Fruit fly (Drosophila melanogaster): ENCODE measurements around the gene CG5122.

Gene CG5122

DNA sequence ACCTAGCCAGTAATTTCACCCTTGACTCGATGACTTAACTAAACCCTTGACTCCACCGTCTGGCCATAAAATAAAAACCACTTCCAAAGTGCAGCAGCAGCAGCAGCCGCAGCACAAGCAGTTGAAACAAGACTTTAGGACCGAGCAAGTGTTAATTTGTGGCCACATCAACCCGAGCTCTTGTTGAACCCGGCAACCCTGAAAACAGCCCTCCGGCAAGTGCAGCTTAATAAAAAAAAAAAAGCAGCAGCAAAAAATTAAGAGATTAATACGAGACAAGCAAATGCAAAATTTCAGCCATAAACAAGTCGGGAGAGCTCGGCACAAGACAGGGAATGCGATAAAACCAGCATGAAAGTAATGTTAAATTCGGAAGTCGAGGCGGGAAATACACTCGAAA is 25.6 kb upstream of the CG5122 start:
- no peak for TF ChIP-seq CG13624 (GFP tag; optimal IDR thresholded peaks at IDR 0.05)
- TF ChIP-seq CG8924 (tag; optimal IDR thresholded peaks at IDR 0.05) = no peak
- no peak for TF ChIP-seq Poxn (GFP tag; IDR thresholded peaks at IDR 0.05)
- no peak for TF ChIP-seq HLH54F (GFP tag; optimal IDR thresholded peaks at IDR 0.05)
- no peak for TF ChIP-seq row (GFP tag; IDR thresholded peaks at IDR 0.05)
- 0 out of 2 replicates have a peak, but pooled peaks have one; percentile 4 for TF ChIP-seq H2.0 (GFP tag; IDR thresholded peaks at IDR 0.05)
- no peak for TF ChIP-seq Dfd (GFP tag; optimal IDR thresholded peaks at IDR 0.05)

DNA sequence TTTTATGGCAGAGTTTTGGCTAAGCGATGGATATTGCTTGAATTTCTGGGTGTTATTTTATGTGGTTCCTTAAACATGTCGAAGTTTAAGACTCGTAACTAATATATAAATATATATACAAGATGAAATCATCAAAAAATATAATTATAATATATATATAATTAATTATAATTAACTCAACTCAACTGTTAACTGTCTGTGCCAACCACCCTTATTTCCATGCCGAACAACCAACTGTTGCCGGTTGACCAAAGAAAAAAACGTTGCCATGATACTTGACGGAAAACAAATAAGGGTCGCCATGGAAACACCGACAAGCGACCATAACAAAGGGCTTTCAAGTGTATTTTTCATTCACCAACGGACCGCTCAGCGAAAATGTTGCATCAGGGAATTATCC is 23.9 kb upstream of the CG5122 start, which contains the start of gene Ttc30:
Gene Ttc30, plus strand, starts transcription at position 301 of the 400 bp plus-strand sequence.
- TF ChIP-seq Med (GFP tag) (no peak), scrt (GFP tag; optimal IDR thresholded peaks at IDR 0.05) (peak; percentile 39)

DNA sequence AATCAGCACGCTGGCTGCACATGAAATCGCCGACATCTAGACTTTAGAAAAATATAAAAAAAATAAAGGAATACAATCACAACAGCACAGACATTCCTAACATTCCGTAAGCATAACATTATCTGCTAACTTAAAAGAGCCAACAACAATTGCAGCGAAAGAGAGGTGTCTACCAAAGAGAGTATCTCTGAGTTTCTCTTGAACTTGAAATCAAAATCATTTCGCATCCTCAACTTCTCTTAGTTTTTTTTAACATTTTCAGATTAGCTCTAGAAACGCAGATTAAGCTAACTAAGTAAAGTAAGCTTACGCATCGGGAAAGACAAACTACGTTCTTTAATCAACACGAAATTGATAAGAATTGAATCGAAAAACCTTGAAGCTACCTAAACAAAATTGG is 16.8 kb upstream of the CG5122 start:
- TF ChIP-seq Trl (optimal IDR thresholded peaks at IDR 0.05) (peak; percentile 73 to 84), Trl (GFP tag; optimal IDR thresholded peaks at IDR 0.05) (no peak), CG1602 (GFP tag; optimal IDR thresholded peaks at IDR 0.05) (no peak), CG1024 (GFP tag; IDR thresholded peaks at IDR 0.05) (no peak), CG4707 (GFP tag; optimal IDR thresholded peaks at IDR 0.05) (no peak), CG3163 (GFP tag; optimal IDR thresholded peaks at IDR 0.05) (peak; percentile 84), Deaf1 (tag; optimal IDR thresholded peaks at IDR 0.05) (peak; percentile 55), so (GFP tag; IDR thresholded peaks at IDR 0.05) (no peak), CG1233 (GFP tag; optimal IDR thresholded peaks at IDR 0.05) (no peak), sug (tag; optimal IDR thresholded peaks at IDR 0.05) (peak; percentile 8), tin (GFP tag; optimal IDR thresholded peaks at IDR 0.05) (no peak), CG1603 (tag; optimal IDR thresholded peaks at IDR 0.05) (no peak), inv (GFP tag; IDR thresholded peaks at IDR 0.05; ENCODE audit: partially characterized antibody) (no peak), CG6791 (GFP tag; IDR thresholded peaks at IDR 0.05; ENCODE audit: partially characterized antibody) (no peak)

dm6 chr2L:13116738-13117137 is 13.7 kb upstream of the CG5122 start:
- no peak for TF ChIP-seq CG9727 (GFP tag; optimal IDR thresholded peaks at IDR 0.05)
- TF ChIP-seq Eip74EF (GFP tag; optimal IDR thresholded peaks at IDR 0.05) = no peak
- no peak for TF ChIP-seq CG8359 (GFP tag; optimal IDR thresholded peaks at IDR 0.05; ENCODE audit: borderline replicate concordance)
- no peak for TF ChIP-seq cas (GFP tag; IDR thresholded peaks at IDR 0.05)
- no peak for TF ChIP-seq kah (GFP tag; optimal IDR thresholded peaks at IDR 0.05)
- no peak for TF ChIP-seq wek (GFP tag; optimal IDR thresholded peaks at IDR 0.05)
- no peak for TF ChIP-seq Mrtf (GFP tag; IDR thresholded peaks at IDR 0.05)
- no peak for TF ChIP-seq bcd (GFP tag; optimal IDR thresholded peaks at IDR 0.05)
- TF ChIP-seq jigr1 (GFP tag; IDR thresholded peaks at IDR 0.05) = no peak
- TF ChIP-seq CG10959 (GFP tag; IDR thresholded peaks at IDR 0.05) = 0 out of 2 replicates have a peak, but pooled peaks have one; percentile 17
- no peak for TF ChIP-seq CG17385 (GFP tag; optimal IDR thresholded peaks at IDR 0.05)
- no peak for TF ChIP-seq peb (GFP tag; IDR thresholded peaks at IDR 0.05)
- TF ChIP-seq CG30403 (GFP tag; optimal IDR thresholded peaks at IDR 0.05) = no peak
- no peak for TF ChIP-seq ind (GFP tag; optimal IDR thresholded peaks at IDR 0.05)
- TF ChIP-seq trem (tag; optimal IDR thresholded peaks at IDR 0.05) = no peak
- no peak for TF ChIP-seq grn (GFP tag; optimal IDR thresholded peaks at IDR 0.05)
- peak; percentile 52 for TF ChIP-seq Med (GFP tag)
- TF ChIP-seq fu2 (GFP tag; optimal IDR thresholded peaks at IDR 0.05) = no peak
